Worm (Caenorhabditis elegans) whole organism, L4 larva: Measurements from ENCODE around the gene npl-4.2.

Experiments
- F10B5.3 ChIP-seq: sonication (generic microtip); optimal IDR thresholded peaks from 2 replicates; lab custom pipeline; 2016; ENCODE audit warnings: mild to moderate bottlenecking, missing genetic modification characterization, missing compliant biosample characterization
- F26F4.8 ChIP-seq: fragments of 200-800 bp; sonication (Bioruptor generic); conservative IDR thresholded peaks from 2 replicates; pipeline ENCODE4 v1.3.6; 2022; ENCODE audit warnings: missing genetic modification characterization, missing compliant biosample characterization
- F37D6.2 ChIP-seq: sonication (generic microtip); optimal IDR thresholded peaks from 2 replicates; lab custom pipeline; 2016; ENCODE audit warnings: mild to moderate bottlenecking, missing genetic modification characterization, missing compliant biosample characterization
- T26A8.4 ChIP-seq: fragments of 200-800 bp; sonication (Bioruptor generic); IDR thresholded peaks from 2 replicates; pipeline ENCODE4 v1.3.6; 2022; ENCODE audit warnings: missing genetic modification characterization, missing compliant biosample characterization
- Y105C5A.15 ChIP-seq: fragments of 200-800 bp; sonication (Bioruptor generic); IDR thresholded peaks from 2 replicates; pipeline ENCODE4 v1.3.6; 2022; ENCODE audit warnings: missing genetic modification characterization, missing compliant biosample characterization
- aly-2 ChIP-seq: sonication (generic microtip); optimal IDR thresholded peaks from 2 replicates; lab custom pipeline; 2018; ENCODE audit warnings: missing biosample characterization, missing genetic modification characterization
- ama-1 ChIP-seq: fragments of 150-350 bp; optimal IDR thresholded peaks from 2 replicates; lab custom pipeline; 2014; ENCODE audit warnings: inconsistent platforms, mixed read lengths
- ceh-32 ChIP-seq: sonication (generic microtip); optimal IDR thresholded peaks from 2 replicates; lab custom pipeline; 2016; ENCODE audit warnings: mild to moderate bottlenecking, missing genetic modification characterization, missing compliant biosample characterization; ENCODE audit not compliant: poor library complexity
- ceh-44 ChIP-seq: fragments of 200-800 bp; sonication (Bioruptor generic); IDR thresholded peaks from 2 replicates; pipeline ENCODE4 v1.3.6; 2022; ENCODE audit warnings: missing genetic modification reagents, missing genetic modification characterization, missing compliant biosample characterization
- ceh-82 ChIP-seq: sonication (generic microtip); optimal IDR thresholded peaks from 2 replicates; lab custom pipeline; 2017; ENCODE audit warnings: missing biosample characterization, missing genetic modification characterization
- ces-1 ChIP-seq: fragments of 150-350 bp; sonication (generic microtip); optimal IDR thresholded peaks from 4 replicates; lab custom pipeline; 2014; ENCODE audit warnings: missing biosample characterization, missing genetic modification reagents, missing genetic modification characterization
- cey-2 ChIP-seq: sonication (generic microtip); optimal IDR thresholded peaks from 3 replicates; lab custom pipeline; 2017; ENCODE audit warnings: missing genetic modification characterization, mild to moderate bottlenecking, missing compliant biosample characterization, antibody characterized with exemption, borderline replicate concordance; ENCODE audit not compliant: insufficient read depth
- dmd-8 ChIP-seq: fragments of 200-800 bp; sonication (Bioruptor generic); IDR thresholded peaks from 2 replicates; pipeline ENCODE4 v1.3.6; 2022; ENCODE audit warnings: missing genetic modification characterization, missing compliant biosample characterization
- dmd-9 ChIP-seq: fragments of 200-800 bp; sonication (Bioruptor generic); IDR thresholded peaks from 2 replicates; pipeline ENCODE4 v1.3.6; 2022; ENCODE audit warnings: missing genetic modification reagents, missing genetic modification characterization, missing compliant biosample characterization
- dpl-1 ChIP-seq: fragments of 150-350 bp; optimal IDR thresholded peaks from 2 replicates; lab custom pipeline; 2014; ENCODE audit warnings: missing biosample characterization, missing genetic modification reagents, missing genetic modification characterization
- dve-1 ChIP-seq: sonication (generic microtip); optimal IDR thresholded peaks from 2 replicates; lab custom pipeline; 2017; ENCODE audit warnings: antibody characterized with exemption, mild to moderate bottlenecking, missing genetic modification characterization, missing compliant biosample characterization; ENCODE audit not compliant: insufficient read depth
- egl-43 ChIP-seq: fragments of 200-800 bp; sonication (Bioruptor generic); IDR thresholded peaks from 2 replicates; pipeline ENCODE4 v1.3.6; 2022; ENCODE audit warnings: missing genetic modification reagents, missing genetic modification characterization, missing compliant biosample characterization
- gei-8 ChIP-seq: fragments of 200-800 bp; sonication (Bioruptor generic); optimal IDR thresholded peaks from 2 replicates; lab custom pipeline; 2018; ENCODE audit warnings: mild to moderate bottlenecking, missing genetic modification characterization, missing compliant biosample characterization
- hlh-11 ChIP-seq: fragments of 200-800 bp; sonication (Bioruptor generic); optimal IDR thresholded peaks from 2 replicates; lab custom pipeline; 2018; ENCODE audit warnings: mild to moderate bottlenecking, missing genetic modification characterization, missing compliant biosample characterization
- hmg-1.1 ChIP-seq: fragments of 200-800 bp; sonication (Bioruptor generic); IDR thresholded peaks from 2 replicates; pipeline ENCODE4 v1.3.6; 2022; ENCODE audit warnings: missing genetic modification reagents, missing genetic modification characterization, missing compliant biosample characterization
- lin-29 ChIP-seq: fragments of 200-800 bp; sonication (Bioruptor generic); IDR thresholded peaks from 2 replicates; pipeline ENCODE4 v1.3.6; 2022; ENCODE audit warnings: missing genetic modification reagents, missing genetic modification characterization, missing compliant biosample characterization
- lin-38 ChIP-seq: fragments of 200-800 bp; sonication (Bioruptor generic); IDR thresholded peaks from 2 replicates; pipeline ENCODE4 v1.3.6; 2022; ENCODE audit warnings: missing genetic modification reagents, missing genetic modification characterization, missing compliant biosample characterization
- lin-39 ChIP-seq: fragments of 150-350 bp; optimal IDR thresholded peaks from 2 replicates; lab custom pipeline; 2014; ENCODE audit warnings: missing biosample characterization, missing genetic modification reagents, missing genetic modification characterization
- lsy-2 ChIP-seq, 2 experiments: fragments of 150-350 bp in 1 of 2; sonication (generic microtip) in 1 of 2; optimal IDR thresholded peaks; 2 replicates each; lab custom pipeline; 2014 to 2017; ENCODE audit warnings: missing biosample characterization in 2 of 2, missing genetic modification characterization in 2 of 2
- madf-5 ChIP-seq, 2 experiments: fragments of 200-800 bp; sonication (Bioruptor generic); IDR thresholded peaks; 2 replicates each; pipeline ENCODE4 v1.3.6; 2022; ENCODE audit warnings: missing compliant biosample characterization in 2 of 2, missing genetic modification characterization in 2 of 2
- madf-9 ChIP-seq: fragments of 200-800 bp; sonication (Bioruptor generic); conservative IDR thresholded peaks from 2 replicates; pipeline ENCODE4 v1.3.6; 2022; ENCODE audit warnings: missing genetic modification reagents, missing genetic modification characterization, missing compliant biosample characterization
- mdl-1 ChIP-seq, 2 experiments: fragments of 150-350 bp in 1 of 2; sonication (generic microtip) in 1 of 2; optimal IDR thresholded peaks; 2 replicates each; lab custom pipeline; 2014 to 2017; ENCODE audit warnings: missing biosample characterization in 2 of 2, missing genetic modification characterization in 2 of 2
- mes-2 ChIP-seq: sonication (generic microtip); optimal IDR thresholded peaks from 2 replicates; lab custom pipeline; 2016; ENCODE audit warnings: missing genotype, mild to moderate bottlenecking, missing genetic modification characterization, missing compliant biosample characterization; ENCODE audit not compliant: poor library complexity, severe bottlenecking
- mxl-2 ChIP-seq: fragments of 200-800 bp; sonication (Bioruptor generic); conservative IDR thresholded peaks from 2 replicates; pipeline ENCODE4 v1.3.6; 2022; ENCODE audit warnings: missing genetic modification reagents, missing genetic modification characterization, missing compliant biosample characterization
- mxl-3 ChIP-seq: fragments of 200-800 bp; sonication (Bioruptor generic); optimal IDR thresholded peaks from 2 replicates; lab custom pipeline; 2018; ENCODE audit warnings: mild to moderate bottlenecking, missing genetic modification characterization, missing compliant biosample characterization
- nhr-11 ChIP-seq: fragments of 150-350 bp; optimal IDR thresholded peaks from 2 replicates; lab custom pipeline; 2014; ENCODE audit warnings: missing biosample characterization, missing genetic modification characterization
- nhr-111 ChIP-seq: fragments of 200-800 bp; sonication (Bioruptor generic); optimal IDR thresholded peaks from 2 replicates; lab custom pipeline; 2018; ENCODE audit warnings: mild to moderate bottlenecking, missing genetic modification characterization, missing compliant biosample characterization
- nhr-237 ChIP-seq: sonication (generic microtip); optimal IDR thresholded peaks from 2 replicates; lab custom pipeline; 2017; ENCODE audit warnings: missing biosample characterization, missing genetic modification characterization
- nhr-25 ChIP-seq: sonication (generic microtip); optimal IDR thresholded peaks from 2 replicates; lab custom pipeline; 2017; ENCODE audit warnings: missing genetic modification characterization, mild to moderate bottlenecking, missing compliant biosample characterization, antibody characterized with exemption, moderate library complexity, borderline replicate concordance; ENCODE audit not compliant: insufficient read depth
- nhr-41 ChIP-seq: fragments of 200-800 bp; sonication (Bioruptor generic); IDR thresholded peaks from 2 replicates; pipeline ENCODE4 v1.3.6; 2022; ENCODE audit warnings: missing genetic modification reagents, missing genetic modification characterization, missing compliant biosample characterization
- nhr-76 ChIP-seq: fragments of 150-350 bp; optimal IDR thresholded peaks from 2 replicates; lab custom pipeline; 2014; ENCODE audit warnings: missing biosample characterization, missing genetic modification characterization
- pqm-1 ChIP-seq: sonication (generic microtip); optimal IDR thresholded peaks from 2 replicates; lab custom pipeline; 2017; ENCODE audit warnings: missing biosample characterization, missing genetic modification characterization
- skn-1 ChIP-seq: fragments of 150-350 bp; optimal IDR thresholded peaks from 2 replicates; lab custom pipeline; 2014; ENCODE audit warnings: missing biosample characterization, missing genetic modification characterization
- snpc-1.2 ChIP-seq: fragments of 200-800 bp; sonication (Bioruptor generic); IDR thresholded peaks from 2 replicates; pipeline ENCODE4 v1.3.6; 2022; ENCODE audit warnings: missing genetic modification reagents, missing genetic modification characterization, missing compliant biosample characterization
- snpc-4 ChIP-seq: fragments of 150-350 bp; optimal IDR thresholded peaks from 2 replicates; lab custom pipeline; 2014; ENCODE audit warnings: missing biosample characterization, missing genetic modification characterization
- spr-3 ChIP-seq: fragments of 200-800 bp; sonication (Bioruptor generic); optimal IDR thresholded peaks from 2 replicates; lab custom pipeline; 2018; ENCODE audit warnings: mild to moderate bottlenecking, missing genetic modification characterization, missing compliant biosample characterization
- unc-130 ChIP-seq: sonication (generic microtip); optimal IDR thresholded peaks from 2 replicates; lab custom pipeline; 2016; ENCODE audit warnings: missing genetic modification reagents, missing genetic modification characterization, missing compliant biosample characterization
- zfp-3 ChIP-seq: fragments of 200-800 bp; sonication (Bioruptor generic); conservative IDR thresholded peaks from 2 replicates; pipeline ENCODE4 v1.3.6; 2022; ENCODE audit warnings: missing genetic modification reagents, missing genetic modification characterization, missing compliant biosample characterization
- zip-2 ChIP-seq: fragments of 150-350 bp; optimal IDR thresholded peaks from 2 replicates; lab custom pipeline; 2014; ENCODE audit warnings: missing biosample characterization, missing genetic modification characterization

npl-4.2 gene

ce11 chrII:5660736-5661734 lies 38.3 kb downstream of the npl-4.2 start, which contains the start of the genes ift-43 and mdt-26 (continued):
- TF ChIP-seq zfp-3, result 0 out of 2 replicates have a peak, but pooled peaks have one; percentile 36
- TF ChIP-seq F10B5.3 (tag; lab: Kevin White, UChicago), result peak; percentile 42
- no peak for TF ChIP-seq cey-2 (tag; lab: Kevin White, UChicago)
- peak; percentile 61 for TF ChIP-seq nhr-25
- TF ChIP-seq pqm-1 (tag; lab: Kevin White, UChicago), result no peak
- TF ChIP-seq lin-38, result peak; percentile 66
- peak; percentile 82 for TF ChIP-seq T26A8.4 (GFP tag; lab: Robert Waterston, UW)
- peak; percentile 74; the same call in 1 of the 2 replicates for TF ChIP-seq dmd-8 (GFP tag; lab: Robert Waterston, UW)
- TF ChIP-seq ceh-82 (tag; lab: Kevin White, UChicago), result peak; percentile 34
- peak; percentile 65; the same call in 1 of the 2 replicates for TF ChIP-seq nhr-41 (GFP tag; lab: Robert Waterston, UW)
- peak; percentile 94 for TF ChIP-seq hmg-1.1 (GFP tag; lab: Robert Waterston, UW)
- TF ChIP-seq lin-39 (tag; lab: Kevin White, UChicago), result no peak
- TF ChIP-seq dpl-1 (GFP tag; lab: Kevin White, UChicago), result peak; percentile 40

DNA sequence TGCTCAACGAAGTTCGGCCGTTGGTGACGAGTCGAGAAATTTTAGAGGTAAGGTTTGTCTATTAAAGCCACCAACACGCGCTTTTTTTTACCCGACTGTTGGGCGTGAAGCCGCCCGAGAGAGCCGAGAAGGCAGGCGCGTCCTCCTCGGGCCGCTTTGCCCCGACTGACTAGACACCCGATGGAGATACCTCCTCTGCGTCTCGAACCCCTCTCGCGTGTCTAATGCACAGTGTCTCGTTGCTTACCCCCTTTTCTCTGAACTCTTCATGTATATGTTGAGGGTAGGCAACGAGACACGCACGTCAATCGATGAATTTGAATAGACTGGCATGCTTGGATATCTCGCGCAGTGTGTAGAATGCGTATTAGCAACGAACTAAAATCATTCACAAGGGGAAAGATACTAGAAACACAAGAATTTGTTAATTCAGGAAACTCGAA lies 39.1 kb downstream of the npl-4.2 start:
- TF ChIP-seq nhr-237 (tag; lab: Kevin White, UChicago), result peak; percentile 42
- peak; percentile 85 to 87 for TF ChIP-seq mdl-1 (tag; optimal IDR thresholded peaks at IDR 0.05; lab: Kevin White, UChicago)
- peak; percentile 62 for TF ChIP-seq skn-1 (tag; lab: Kevin White, UChicago)
- TF ChIP-seq gei-8 (GFP tag; lab: Kevin White, UChicago), result peak; percentile 97
- peak; percentile 87 for TF ChIP-seq hlh-11 (tag; lab: Kevin White, UChicago)
- peak; percentile 95 to 98 for TF ChIP-seq madf-5 (GFP tag; IDR thresholded peaks at IDR 0.05; lab: Robert Waterston, UW)
- peak; percentile 94 for TF ChIP-seq snpc-1.2 (GFP tag; lab: Robert Waterston, UW)
- TF ChIP-seq ceh-82 (tag; lab: Kevin White, UChicago), result no peak
- peak; percentile 88 for TF ChIP-seq mxl-3 (GFP tag; lab: Kevin White, UChicago)
- TF ChIP-seq nhr-111 (GFP tag; lab: Kevin White, UChicago), result peak; percentile 99
- TF ChIP-seq zip-2 (tag; lab: Kevin White, UChicago), result no peak
- peak; percentile 86 to 89 for TF ChIP-seq lsy-2 (tag; optimal IDR thresholded peaks at IDR 0.05; lab: Kevin White, UChicago)
- peak; percentile 99 for TF ChIP-seq egl-43 (GFP tag; lab: Robert Waterston, UW)
- TF ChIP-seq nhr-11 (tag; lab: Kevin White, UChicago), result peak; percentile 81
- TF ChIP-seq unc-130 (GFP tag; lab: Kevin White, UChicago), result peak; percentile 76
- TF ChIP-seq F26F4.8, result peak; percentile 57; the same call in 1 of the 2 replicates
- peak; percentile 80 for TF ChIP-seq dmd-9
- TF ChIP-seq T26A8.4 (GFP tag; lab: Robert Waterston, UW), result peak; percentile 97
- peak; percentile 51; the same call in 1 of the 2 replicates for TF ChIP-seq mxl-2 (GFP tag; lab: Robert Waterston, UW)
- no peak for TF ChIP-seq aly-2 (tag; lab: Kevin White, UChicago)
- peak; percentile 98 for TF ChIP-seq dmd-8 (GFP tag; lab: Robert Waterston, UW)
- TF ChIP-seq lin-29 (GFP tag; lab: Robert Waterston, UW), result peak; percentile 89
- TF ChIP-seq ceh-44 (GFP tag; lab: Robert Waterston, UW), result peak; percentile 34; the same call in 1 of the 2 replicates
- TF ChIP-seq mes-2 (tag; lab: Kevin White, UChicago), result peak; percentile 86
- TF ChIP-seq dve-1, result peak; percentile 80
- TF ChIP-seq lin-39 (tag; lab: Kevin White, UChicago), result no peak
- peak; percentile 94 for TF ChIP-seq spr-3 (GFP tag; lab: Kevin White, UChicago)
- TF ChIP-seq F37D6.2 (tag; lab: Kevin White, UChicago), result peak; percentile 91
- TF ChIP-seq snpc-4 (tag; lab: Kevin White, UChicago), result no peak
- TF ChIP-seq nhr-25, result peak; percentile 2
- TF ChIP-seq ces-1 (GFP tag; lab: Kevin White, UChicago), result no peak
- no peak for TF ChIP-seq nhr-76 (tag; lab: Kevin White, UChicago)
- peak; percentile 100 for TF ChIP-seq ama-1 (lab: Kevin White, UChicago)
- TF ChIP-seq dpl-1 (GFP tag; lab: Kevin White, UChicago), result peak; percentile 37
- TF ChIP-seq ceh-32, result peak; percentile 59
- TF ChIP-seq madf-9 (GFP tag; lab: Robert Waterston, UW), result peak; percentile 90
- TF ChIP-seq Y105C5A.15, result peak; percentile 99
